Worm (Caenorhabditis elegans) whole organism, L4 larva: Measurements from ENCODE around the gene F56A11.6.
A peak's percentile ranks its signal among the peaks of the same experiment; 100 is the strongest.

Experiments used
- F10B5.3 ChIP-seq: sonication (generic microtip); optimal IDR thresholded peaks from 2 replicates; lab custom pipeline; 2016; ENCODE audit warnings: mild to moderate bottlenecking, missing genetic modification characterization, missing compliant biosample characterization
- Y48G9A.11 ChIP-seq: fragments of 200-800 bp; sonication (Bioruptor generic); IDR thresholded peaks from 2 replicates; pipeline ENCODE4 v1.3.6; 2022; ENCODE audit warnings: missing genetic modification reagents, missing genetic modification characterization, missing compliant biosample characterization
- aha-1 ChIP-seq: fragments of 150-350 bp; peaks from one replicate; lab custom pipeline; 2014; ENCODE audit warnings: missing biosample characterization, missing genetic modification characterization
- ces-1 ChIP-seq: fragments of 150-350 bp; sonication (generic microtip); optimal IDR thresholded peaks from 4 replicates; lab custom pipeline; 2014; ENCODE audit warnings: missing biosample characterization, missing genetic modification reagents, missing genetic modification characterization
- ctbp-1 ChIP-seq: fragments of 200-800 bp; sonication (Bioruptor generic); IDR thresholded peaks from 2 replicates; pipeline ENCODE4 v1.3.6; 2022; ENCODE audit warnings: missing genetic modification reagents, missing genetic modification characterization, missing compliant biosample characterization
- hlh-11 ChIP-seq: fragments of 200-800 bp; sonication (Bioruptor generic); optimal IDR thresholded peaks from 2 replicates; lab custom pipeline; 2018; ENCODE audit warnings: mild to moderate bottlenecking, missing genetic modification characterization, missing compliant biosample characterization
- hmg-1.1 ChIP-seq: fragments of 200-800 bp; sonication (Bioruptor generic); IDR thresholded peaks from 2 replicates; pipeline ENCODE4 v1.3.6; 2022; ENCODE audit warnings: missing genetic modification reagents, missing genetic modification characterization, missing compliant biosample characterization
- lin-1 ChIP-seq: fragments of 200-800 bp; sonication (Bioruptor generic); IDR thresholded peaks from 2 replicates; pipeline ENCODE4 v1.3.6; 2022; ENCODE audit warnings: missing genetic modification reagents, missing genetic modification characterization, missing compliant biosample characterization
- madf-9 ChIP-seq: fragments of 200-800 bp; sonication (Bioruptor generic); conservative IDR thresholded peaks from 2 replicates; pipeline ENCODE4 v1.3.6; 2022; ENCODE audit warnings: missing genetic modification reagents, missing genetic modification characterization, missing compliant biosample characterization
- mdl-1 ChIP-seq, 2 experiments: fragments of 150-350 bp in 1 of 2; sonication (generic microtip) in 1 of 2; optimal IDR thresholded peaks; 2 replicates each; lab custom pipeline; 2014 to 2017; ENCODE audit warnings: missing biosample characterization in 2 of 2, missing genetic modification characterization in 2 of 2
- mes-2 ChIP-seq: sonication (generic microtip); optimal IDR thresholded peaks from 2 replicates; lab custom pipeline; 2016; ENCODE audit warnings: missing genotype, mild to moderate bottlenecking, missing genetic modification characterization, missing compliant biosample characterization; ENCODE audit not compliant: poor library complexity, severe bottlenecking
- pha-4 ChIP-seq, 2 experiments: fragments of 150-350 bp in 1 of 2; fragments of 200-800 bp in 1 of 2; sonication (Bioruptor generic) in 1 of 2; IDR thresholded peaks in 1 of 2; optimal IDR thresholded peaks in 1 of 2; 2 replicates each; pipeline versions ENCODE4 v1.3.6 to Lab custom; 2014 to 2022; ENCODE audit warnings: missing genetic modification characterization in 2 of 2, missing genetic modification reagents in 2 of 2, missing biosample characterization in 1 of 2, missing compliant biosample characterization in 1 of 2
- pqm-1 ChIP-seq: sonication (generic microtip); optimal IDR thresholded peaks from 2 replicates; lab custom pipeline; 2017; ENCODE audit warnings: missing biosample characterization, missing genetic modification characterization
- sdz-12 ChIP-seq: fragments of 200-800 bp; sonication (Bioruptor generic); optimal IDR thresholded peaks from 2 replicates; lab custom pipeline; 2018; ENCODE audit warnings: mild to moderate bottlenecking, missing genetic modification characterization, missing compliant biosample characterization
- set-16 ChIP-seq: fragments of 200-800 bp; sonication (Bioruptor generic); IDR thresholded peaks from 2 replicates; pipeline ENCODE4 v1.3.6; 2022; ENCODE audit warnings: missing genetic modification reagents, missing genetic modification characterization, missing compliant biosample characterization
- spr-1 ChIP-seq: sonication (generic microtip); optimal IDR thresholded peaks from 2 replicates; lab custom pipeline; 2016; ENCODE audit warnings: mild to moderate bottlenecking, missing genetic modification characterization, missing compliant biosample characterization
- unc-62 ChIP-seq, 3 experiments: fragments of 150-350 bp in 1 of 3; sonication (generic microtip); optimal IDR thresholded peaks in 2 of 3; peaks in 1 of 3; 1 replicate in 1 of 3; 2 replicates in 2 of 3; lab custom pipeline; 2014 to 2017; ENCODE audit warnings: missing biosample characterization in 3 of 3, missing genetic modification characterization in 3 of 3, missing genetic modification reagents in 3 of 3, missing genotype in 1 of 3
- zfp-2 ChIP-seq: sonication (generic microtip); optimal IDR thresholded peaks from 2 replicates; lab custom pipeline; 2016; ENCODE audit warnings: mild to moderate bottlenecking, missing genetic modification characterization, missing compliant biosample characterization

F56A11.6 gene

DNA sequence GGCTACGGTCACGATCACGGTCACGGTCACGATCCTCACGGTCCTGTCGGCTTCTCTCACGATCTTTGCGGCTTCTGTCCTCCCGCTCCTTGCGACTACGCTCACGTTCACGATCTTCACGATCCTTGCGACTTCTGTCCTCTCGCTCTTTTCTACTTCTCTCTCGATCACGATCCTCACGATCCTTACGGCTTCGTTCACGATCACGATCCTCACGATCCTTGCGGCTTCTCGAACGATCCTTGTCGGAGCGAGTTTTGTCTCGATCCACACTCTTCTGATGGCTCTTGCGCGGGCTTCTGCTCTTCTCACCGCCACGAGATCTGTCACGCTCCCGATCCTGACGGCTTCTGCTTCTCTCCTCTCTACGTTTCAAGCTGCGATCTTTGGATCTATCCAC, 1.5 kb downstream of the F56A11.6 start:
- TF ChIP-seq pha-4 (GFP tag; IDR thresholded peaks at IDR 0.05; lab: Robert Waterston, UW) (no peak), pha-4 (tag; optimal IDR thresholded peaks at IDR 0.05; lab: Kevin White, UChicago) (no peak), set-16 (GFP tag; lab: Robert Waterston, UW) (peak; percentile 71)

DNA sequence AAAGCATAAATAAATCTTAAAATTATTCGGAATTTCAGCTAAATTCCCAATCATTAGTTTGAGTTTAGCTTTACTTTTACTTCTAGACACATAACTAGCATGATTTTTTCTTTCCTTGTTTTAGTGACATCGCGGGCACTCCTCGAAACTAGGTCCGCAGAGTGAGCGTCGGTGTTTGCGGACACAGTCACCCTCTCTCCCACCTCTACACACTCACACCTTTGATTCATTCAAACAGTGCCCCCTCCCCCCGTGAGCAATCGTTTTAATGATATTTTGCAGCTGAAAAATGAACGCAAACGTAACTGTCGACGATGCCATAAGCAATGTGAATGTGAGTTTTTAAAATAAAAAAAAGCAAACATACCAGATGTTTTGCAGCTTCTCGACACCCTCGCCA, 9.5 kb downstream of the F56A11.6 start, which contains the start of gene gex-2:
gex-2 (plus strand) TSS at position 283 of the 400 bp plus-strand sequence.
- TF ChIP-seq hmg-1.1 (GFP tag; lab: Robert Waterston, UW) (0 out of 2 replicates have a peak, but pooled peaks have one; percentile 15), mes-2 (tag; lab: Kevin White, UChicago) (peak; percentile 60), sdz-12 (GFP tag; lab: Kevin White, UChicago) (no peak), hlh-11 (tag; lab: Kevin White, UChicago) (peak; percentile 10)

DNA sequence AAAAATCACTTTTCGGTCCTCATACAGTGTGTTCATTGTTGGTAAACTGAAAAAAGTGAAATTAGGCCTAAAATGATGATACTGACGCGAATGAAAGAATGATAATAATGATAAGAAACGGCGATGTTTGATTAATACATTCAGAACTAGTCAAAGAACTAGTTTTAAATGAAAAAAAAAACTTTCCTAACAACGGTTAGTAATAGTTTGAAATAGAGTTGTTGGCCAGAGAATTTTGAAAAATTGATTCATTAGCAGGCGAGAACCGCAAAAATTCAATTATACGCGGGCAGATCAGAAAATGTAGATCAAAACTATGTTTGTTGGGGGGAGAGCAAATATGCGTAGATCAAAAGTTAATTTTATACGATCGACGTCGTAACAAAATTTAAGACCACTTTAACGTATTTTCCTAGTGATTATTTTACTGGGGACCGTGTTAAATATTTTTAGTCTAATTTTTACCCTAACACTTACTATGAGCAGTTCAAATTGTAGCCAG, 11.2 kb downstream of the F56A11.6 start, which contains the start of gene F56A11.5:
F56A11.5 (minus strand) TSS at position 51 of the 502 bp plus-strand sequence.
- TF ChIP-seq mdl-1 (tag; optimal IDR thresholded peaks at IDR 0.05; lab: Kevin White, UChicago) (no peak), lin-1 (GFP tag; lab: Robert Waterston, UW) (no peak), pqm-1 (tag; lab: Kevin White, UChicago) (peak; percentile 21), set-16 (GFP tag; lab: Robert Waterston, UW) (no peak)

DNA sequence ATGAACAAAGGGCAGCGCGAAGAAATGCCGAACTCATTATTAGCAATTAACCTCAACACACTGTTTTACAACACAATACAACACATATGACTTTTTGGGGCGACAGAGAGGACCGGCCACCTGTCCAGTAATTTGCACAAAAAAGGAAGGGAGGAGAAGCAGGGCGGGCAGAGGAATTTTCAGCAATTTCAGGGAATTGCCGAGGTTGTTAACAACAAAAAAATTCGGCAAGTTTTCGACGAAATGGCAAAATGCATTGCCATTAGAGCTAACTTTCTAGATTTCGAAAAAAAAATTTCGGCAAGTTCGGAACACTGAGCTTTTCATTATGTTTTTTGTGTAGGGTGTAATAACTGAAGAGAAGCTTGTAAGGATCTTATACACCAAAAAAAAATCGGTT, 18.0 kb downstream of the F56A11.6 start:
- no peak for TF ChIP-seq zfp-2 (tag; lab: Kevin White, UChicago)
- TF ChIP-seq unc-62 (GFP tag; optimal IDR thresholded peaks at IDR 0.05 in 1 of 2; lab: Kevin White, UChicago) = peak in 1 of 2 experiments; percentile 96
- TF ChIP-seq unc-62 (tag; optimal IDR thresholded peaks at IDR 0.05; lab: Kevin White, UChicago) = no peak
- TF ChIP-seq, all 104 proteins: peak for 1

DNA sequence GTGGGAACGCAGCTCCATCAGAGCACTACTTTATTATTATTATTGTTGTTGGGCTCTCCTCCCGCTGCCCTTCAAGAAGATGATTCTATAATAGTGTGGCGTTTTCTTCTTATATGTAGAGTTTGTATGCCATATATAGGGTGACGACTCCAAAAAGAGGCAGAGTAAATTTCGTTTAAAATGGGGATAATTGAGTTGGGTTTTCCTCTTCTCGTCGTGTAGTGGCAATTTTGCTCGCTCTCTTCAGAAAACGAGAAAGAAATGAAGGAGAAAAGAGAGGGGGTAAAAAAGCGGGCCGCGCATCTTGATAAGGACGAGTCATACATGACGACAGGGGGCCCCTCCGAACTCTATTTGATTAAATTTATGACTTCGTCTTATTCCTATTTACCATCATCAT, 18.6 kb downstream of the F56A11.6 start:
- 0 out of 2 replicates have a peak, but pooled peaks have one; percentile 23 for TF ChIP-seq ctbp-1 (GFP tag; lab: Robert Waterston, UW)
- TF ChIP-seq ces-1 (GFP tag; lab: Kevin White, UChicago) = peak; percentile 72
- TF ChIP-seq F10B5.3 = no peak

DNA sequence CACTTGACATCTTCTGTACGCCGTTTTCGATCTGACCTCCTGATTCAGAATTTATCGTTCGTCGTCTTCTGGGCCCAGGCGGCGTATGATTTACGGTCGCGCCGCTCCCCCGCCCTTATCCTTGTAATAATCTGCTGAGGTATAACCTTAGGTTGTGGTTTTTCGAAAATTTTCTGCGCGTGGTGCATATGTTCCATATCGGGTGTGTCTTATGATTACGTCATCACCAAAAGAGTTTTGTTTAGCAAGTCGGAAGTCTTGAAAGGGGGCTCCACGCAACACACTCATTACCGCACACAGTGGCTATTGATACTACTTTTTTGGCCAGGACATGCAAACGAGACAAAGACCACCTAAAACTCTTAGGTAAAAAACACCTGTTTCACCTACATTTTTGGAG, 21.2 kb downstream of the F56A11.6 start:
- TF ChIP-seq unc-62 (GFP tag; optimal IDR thresholded peaks at IDR 0.05 in 1 of 2; lab: Kevin White, UChicago) = peak in 1 of 2 experiments; percentile 83
- TF ChIP-seq unc-62 (tag; optimal IDR thresholded peaks at IDR 0.05; lab: Kevin White, UChicago) = no peak
- no peak for TF ChIP-seq spr-1

DNA sequence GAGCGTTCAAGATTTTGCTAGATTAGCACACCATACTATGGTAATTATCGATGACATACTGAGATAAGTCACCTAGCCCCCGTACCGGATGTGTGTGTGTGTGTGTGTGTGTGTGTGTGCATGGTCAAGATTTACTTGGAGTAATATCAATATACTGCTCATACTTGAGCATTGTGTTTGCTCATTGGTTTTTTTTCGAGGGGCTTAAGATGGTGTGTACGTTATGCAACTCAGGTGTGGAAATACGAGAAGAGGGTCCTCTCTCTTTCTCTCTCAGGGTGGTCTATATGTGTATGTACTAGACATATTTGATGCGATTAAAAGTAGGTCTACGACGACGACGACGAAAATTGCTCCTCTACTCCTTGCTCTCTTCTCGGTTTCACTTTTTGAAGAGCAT, 21.7 kb downstream of the F56A11.6 start:
- TF ChIP-seq unc-62 (GFP tag; optimal IDR thresholded peaks at IDR 0.05 in 1 of 2; lab: Kevin White, UChicago) (peak in 1 of 2 experiments; percentile 76), unc-62 (tag; optimal IDR thresholded peaks at IDR 0.05; lab: Kevin White, UChicago) (no peak), ctbp-1 (GFP tag; lab: Robert Waterston, UW) (no peak)

DNA sequence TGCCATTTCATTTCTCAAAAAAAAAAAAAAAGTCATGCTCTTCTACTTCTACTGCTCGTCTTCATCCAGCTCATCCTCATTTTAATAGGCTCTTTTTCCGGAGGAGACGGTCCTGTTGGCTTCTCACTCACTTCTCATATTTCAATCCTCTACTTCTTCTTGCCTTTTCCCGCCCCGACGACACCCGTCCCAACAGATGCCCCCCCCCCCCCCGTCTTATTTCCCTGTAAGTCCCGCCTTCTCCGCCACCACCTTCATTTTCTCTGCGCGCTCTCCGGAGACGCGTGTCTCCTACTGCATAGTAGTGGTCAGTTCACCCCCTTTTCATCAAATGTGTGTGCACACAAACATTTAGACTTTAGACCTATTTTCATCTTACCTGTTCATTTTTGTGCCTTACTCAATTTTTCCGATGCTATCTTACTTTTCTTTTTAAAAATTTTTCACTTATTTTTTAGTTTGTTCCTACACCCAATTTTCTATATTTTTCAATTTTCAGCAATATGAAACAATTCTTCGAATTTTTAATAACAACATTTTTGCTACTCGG, 23.2 kb downstream of the F56A11.6 start, which contains the start of gene efn-4:
efn-4 (plus strand) TSS at position 500 of the 550 bp plus-strand sequence.
- TF ChIP-seq Y48G9A.11 (GFP tag; lab: Robert Waterston, UW) (no peak), set-16 (GFP tag; lab: Robert Waterston, UW) (peak; percentile 69), aha-1 (no peak)

DNA sequence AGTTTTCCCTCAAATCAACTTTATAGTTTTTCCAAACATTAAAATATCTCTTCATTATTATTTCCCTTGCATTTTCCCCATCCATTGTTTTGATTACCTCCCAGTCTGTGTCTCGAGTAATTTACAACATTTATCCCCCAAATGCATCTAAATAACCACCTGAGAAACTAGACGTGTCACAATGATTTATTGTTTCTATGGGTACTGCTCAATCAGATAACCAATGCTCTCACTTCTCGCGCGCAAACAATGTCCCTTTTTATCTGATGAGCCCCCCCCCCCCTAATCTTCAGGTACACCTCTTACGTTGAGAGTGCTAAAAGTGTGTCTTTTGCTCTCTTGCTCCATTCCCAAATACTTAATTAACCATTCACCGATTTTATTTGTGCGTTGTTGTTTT, 28.0 kb downstream of the F56A11.6 start:
- TF ChIP-seq unc-62 (GFP tag; optimal IDR thresholded peaks at IDR 0.05 in 1 of 2; lab: Kevin White, UChicago) (peak in 1 of 2 experiments; percentile 23), unc-62 (tag; optimal IDR thresholded peaks at IDR 0.05; lab: Kevin White, UChicago) (no peak), madf-9 (no peak)
- TF ChIP-seq, all 104 proteins: peak for 1
